Fruit fly (Drosophila melanogaster): ENCODE results near the gene CG32485.

dm6 chr3L:3036951-3037586, 13.1 kb upstream of the CG32485 start:
- TF ChIP-seq CG32121 (GFP tag; IDR thresholded peaks at IDR 0.05) (peak; percentile 23; the same call in 1 of the 2 replicates), CG14655 (GFP tag; optimal IDR thresholded peaks at IDR 0.05) (no peak), rn (GFP tag; IDR thresholded peaks at IDR 0.05) (no peak), Pif1A (GFP tag; optimal IDR thresholded peaks at IDR 0.05) (no peak)

Measured in whole organism, pupa.